Fruit fly (Drosophila melanogaster) Kc167 (cell line): ENCODE data around the gene Fdx1.

Experiments
- Myc ChIP-seq: fragments of >200 bp; optimal IDR thresholded peaks from 2 replicates; lab custom pipeline; 2017; ENCODE audit warnings: missing external identifiers
- Sin3A ChIP-seq: fragments of >200 bp; optimal IDR thresholded peaks from 2 replicates; lab custom pipeline; 2018; ENCODE audit warnings: missing external identifiers
- h ChIP-seq: fragments of >200 bp; optimal IDR thresholded peaks from 3 replicates; lab custom pipeline; 2018; ENCODE audit warnings: missing external identifiers
- insv ChIP-seq: fragments of >200 bp; optimal IDR thresholded peaks from 3 replicates; lab custom pipeline; 2018; ENCODE audit warnings: missing external identifiers
- psq ChIP-seq: fragments of >200 bp; optimal IDR thresholded peaks from 2 replicates; lab custom pipeline; 2017; ENCODE audit warnings: missing external identifiers
- ttk ChIP-seq: sonication (Bioruptor generic); optimal IDR thresholded peaks from 2 replicates; lab custom pipeline; 2017; ENCODE audit warnings: missing external identifiers

Fdx1 gene

DNA sequence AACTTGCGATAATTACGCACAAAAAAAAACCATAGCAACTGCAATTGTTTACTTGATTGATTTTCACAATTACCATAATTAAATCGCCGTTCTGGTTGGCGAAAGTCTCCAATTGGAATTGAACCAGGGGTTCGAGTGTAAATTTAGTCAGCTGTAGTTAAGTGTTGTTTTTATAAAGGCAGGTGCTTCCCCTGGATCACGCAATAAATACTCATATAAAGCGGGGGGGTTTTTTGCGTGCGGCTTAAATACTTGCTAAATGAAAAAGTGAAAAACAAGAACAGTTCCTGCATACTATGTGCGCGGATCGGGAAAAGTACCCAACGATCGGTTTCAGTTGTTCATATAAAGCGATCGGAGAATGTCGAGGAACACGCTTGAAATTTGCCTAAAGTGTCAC, 27.1 kb downstream of the Fdx1 start:
- TF ChIP-seq psq (no peak), h (lab: Kevin White, UChicago) (no peak), ttk (no peak), Myc (lab: Kevin White, UChicago) (no peak), insv (lab: Kevin White, UChicago) (no peak), Sin3A (lab: Kevin White, UChicago) (no peak)

dm6 chr3L:9340839-9341238, 30.2 kb downstream of the Fdx1 start:
- TF ChIP-seq ttk: no peak
- no peak for TF ChIP-seq h (lab: Kevin White, UChicago)
- TF ChIP-seq psq: no peak
- TF ChIP-seq Sin3A (lab: Kevin White, UChicago): no peak
- no peak for TF ChIP-seq Myc (lab: Kevin White, UChicago)
- TF ChIP-seq insv (lab: Kevin White, UChicago): no peak

- no peak for TF ChIP-seq psq
- no peak for TF ChIP-seq Sin3A (lab: Kevin White, UChicago)
- no peak for TF ChIP-seq Myc (lab: Kevin White, UChicago)
- TF ChIP-seq ttk: no peak
- no peak for TF ChIP-seq insv (lab: Kevin White, UChicago)
- TF ChIP-seq h (lab: Kevin White, UChicago): no peak
Measured at dm6 chr3L:9340232-9340631, 30.8 kb downstream of the Fdx1 start.

dm6 chr3L:9339021-9339420, 32.0 kb downstream of the Fdx1 start:
- no peak for TF ChIP-seq psq
- TF ChIP-seq insv (lab: Kevin White, UChicago): no peak
- no peak for TF ChIP-seq Sin3A (lab: Kevin White, UChicago)
- no peak for TF ChIP-seq ttk

DNA sequence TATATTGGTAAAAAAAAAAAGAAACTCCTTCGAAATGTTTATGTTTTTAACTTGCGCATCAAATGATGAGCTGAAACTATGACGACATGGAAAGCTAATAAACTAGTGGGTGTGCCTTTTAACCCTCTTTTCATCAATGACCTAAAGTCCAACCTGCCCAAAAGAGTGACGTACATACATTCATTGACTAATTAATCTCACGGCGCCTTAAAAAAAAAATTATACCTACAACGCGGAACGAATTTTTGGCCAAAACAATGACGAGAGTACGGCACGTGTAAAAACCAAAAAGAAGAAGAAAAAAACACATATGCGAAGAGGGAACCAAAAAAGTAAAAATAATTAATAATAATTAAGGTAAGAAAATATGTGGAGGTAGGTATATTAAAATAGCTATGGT, 32.5 kb downstream of the Fdx1 start, which contains the start of gene PGRP-LC:
Gene PGRP-LC, plus strand, starts transcription at position 301 of the 400 bp plus-strand sequence.
- no peak for TF ChIP-seq Myc (lab: Kevin White, UChicago)
- TF ChIP-seq Sin3A (lab: Kevin White, UChicago): no peak
- TF ChIP-seq ttk: no peak

DNA sequence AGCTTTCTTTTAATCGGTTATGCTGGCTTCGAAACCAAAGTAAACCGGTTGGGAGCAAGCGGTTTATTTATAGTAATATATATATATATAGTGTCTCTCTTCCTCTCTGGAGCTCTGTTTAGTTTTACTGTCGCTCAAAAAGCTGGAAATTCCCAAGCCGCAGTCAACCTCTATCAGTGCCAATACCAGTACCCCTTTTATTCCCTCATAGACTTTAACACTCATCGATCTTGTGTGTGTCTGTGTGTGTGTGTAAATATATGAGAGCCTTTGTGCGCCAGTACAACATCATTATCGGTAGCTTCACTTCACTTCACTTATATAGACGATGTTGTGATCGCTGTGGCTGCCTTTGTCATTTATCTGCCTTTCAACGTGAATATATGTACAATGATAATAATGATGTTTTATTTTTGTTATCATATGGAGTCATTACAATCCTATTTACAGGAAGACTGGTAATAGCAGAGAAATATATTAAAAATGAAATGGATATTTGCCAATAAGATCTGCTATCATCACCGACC, 33.0 kb downstream of the Fdx1 start:
- TF ChIP-seq Myc (lab: Kevin White, UChicago) (no peak), Sin3A (lab: Kevin White, UChicago) (no peak), psq (no peak), h (lab: Kevin White, UChicago) (no peak), insv (lab: Kevin White, UChicago) (no peak), ttk (no peak)

DNA sequence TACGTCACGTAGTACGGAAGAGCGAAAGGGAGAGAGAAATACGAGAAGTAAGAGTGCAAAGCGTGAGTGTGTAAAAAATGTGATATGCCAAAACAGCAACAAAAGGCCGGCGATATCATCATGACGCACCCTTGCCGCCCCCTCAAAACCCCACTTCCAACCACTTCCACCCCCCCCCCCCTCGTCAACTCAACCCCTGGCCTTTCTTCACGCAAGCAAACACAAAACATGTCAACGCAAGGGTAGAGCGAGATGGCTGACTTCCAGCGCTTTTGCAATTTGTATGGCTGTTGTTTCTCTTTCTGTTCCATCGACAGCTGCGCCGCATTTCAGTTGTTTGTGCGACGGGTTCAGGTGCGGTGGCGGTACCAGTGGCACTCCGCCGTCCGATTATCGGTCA, 35.3 kb downstream of the Fdx1 start:
- no peak for TF ChIP-seq insv (lab: Kevin White, UChicago)
- TF ChIP-seq h (lab: Kevin White, UChicago): no peak
- no peak for TF ChIP-seq ttk
- TF ChIP-seq Sin3A (lab: Kevin White, UChicago): no peak
- no peak for TF ChIP-seq psq
- no peak for TF ChIP-seq Myc (lab: Kevin White, UChicago)

dm6 chr3L:9333745-9334382, 37.2 kb downstream of the Fdx1 start, which contains the start of gene PGRP-LA:
PGRP-LA (plus strand) TSS chr3L:9334332.
- TF ChIP-seq h (lab: Kevin White, UChicago) (no peak), ttk (no peak), Sin3A (lab: Kevin White, UChicago) (no peak), insv (lab: Kevin White, UChicago) (no peak), psq (no peak), Myc (lab: Kevin White, UChicago) (no peak)
